Fruit fly (Drosophila melanogaster) whole organism, embryonic: ENCODE data around the gene CG13062.

Source experiments
- Ada2b ChIP-seq: fragments of 200-800 bp; sonication (Bioruptor generic); IDR thresholded peaks from 2 replicates; pipeline ENCODE4 v1.3.6; 2022; ENCODE audit warnings: missing biosample characterization, missing genetic modification characterization
- Aef1 ChIP-seq: fragments of 200-800 bp; sonication (Bioruptor generic); IDR thresholded peaks from 3 replicates; pipeline ENCODE4 v1.3.6; 2022; ENCODE audit warnings: missing biosample characterization, missing genetic modification characterization
- CG10979 ChIP-seq: fragments of 200-800 bp; sonication (Bioruptor generic); optimal IDR thresholded peaks from 2 replicates; lab custom pipeline; 2018; ENCODE audit warnings: missing biosample characterization, mild to moderate bottlenecking, missing genetic modification characterization, moderate library complexity
- CG12071 ChIP-seq: fragments of 200-800 bp; sonication (Bioruptor generic); optimal IDR thresholded peaks from 3 replicates; lab custom pipeline; 2018; ENCODE audit warnings: missing biosample characterization, mild to moderate bottlenecking, missing genetic modification characterization
- CG17328 ChIP-seq: fragments of 200-800 bp; sonication (Bioruptor generic); IDR thresholded peaks from 2 replicates; pipeline ENCODE4 v1.3.6; 2022; ENCODE audit warnings: missing biosample characterization, missing genetic modification characterization
- CG3995 ChIP-seq: fragments of 200-800 bp; sonication (Bioruptor generic); optimal IDR thresholded peaks from 3 replicates; lab custom pipeline; 2016; ENCODE audit warnings: missing biosample characterization, missing genetic modification characterization
- Med ChIP-seq: fragments of 200-800 bp; sonication (Bioruptor generic); peaks from one replicate; lab custom pipeline; 2016; ENCODE audit warnings: missing biosample characterization, missing genetic modification characterization, mild to moderate bottlenecking, inconsistent platforms, moderate library complexity
- NFAT ChIP-seq: fragments of 200-800 bp; sonication (Bioruptor generic); IDR thresholded peaks from 2 replicates; pipeline ENCODE4 v1.3.6; 2022; ENCODE audit warnings: missing biosample characterization, missing genetic modification characterization
- eyg ChIP-seq: fragments of 200-800 bp; sonication (Bioruptor generic); optimal IDR thresholded peaks from 3 replicates; lab custom pipeline; 2016; ENCODE audit warnings: missing biosample characterization, missing genetic modification characterization
- fu2 ChIP-seq: fragments of 200-800 bp; sonication (Bioruptor generic); optimal IDR thresholded peaks from 2 replicates; lab custom pipeline; 2016; ENCODE audit warnings: missing biosample characterization, missing genetic modification characterization
- kay ChIP-seq: fragments of 200-800 bp; sonication (Bioruptor generic); optimal IDR thresholded peaks from 2 replicates; lab custom pipeline; 2016; ENCODE audit warnings: missing biosample characterization, missing genetic modification characterization
- onecut ChIP-seq: fragments of 200-800 bp; sonication (Bioruptor generic); IDR thresholded peaks from 2 replicates; pipeline ENCODE4 v1.3.6; 2022; ENCODE audit warnings: missing biosample characterization, missing genetic modification characterization
- rib ChIP-seq: fragments of 200-800 bp; sonication (Bioruptor generic); IDR thresholded peaks from 2 replicates; pipeline ENCODE4 v1.3.6; 2022; ENCODE audit warnings: missing biosample characterization, missing genetic modification characterization

dm6 chr3L:16268106-16268733 is 45.9 kb upstream of the CG13062 start, which contains the start of gene CG4950:
- TF ChIP-seq CG12071 (GFP tag; lab: Kevin White, UChicago) (no peak), Ada2b (GFP tag; lab: Robert Waterston, UW) (no peak), rib (GFP tag; lab: Robert Waterston, UW) (no peak), onecut (GFP tag; lab: Robert Waterston, UW) (no peak), CG17328 (GFP tag; lab: Robert Waterston, UW) (no peak), fu2 (GFP tag; lab: Kevin White, UChicago) (no peak), eyg (no peak), Med (GFP tag; lab: Kevin White, UChicago) (no peak), CG3995 (GFP tag; lab: Kevin White, UChicago) (no peak), kay (GFP tag; lab: Kevin White, UChicago) (no peak), Aef1 (GFP tag; lab: Robert Waterston, UW) (no peak), CG10979 (tag; lab: Kevin White, UChicago) (no peak), NFAT (GFP tag; lab: Robert Waterston, UW) (no peak)
